Fruit fly (Drosophila melanogaster) S2 (cell line): ENCODE data around the gene CG9541.
A peak's percentile ranks its signal among the peaks of the same experiment; 100 is the strongest.

Experiments used
- CG8478 ChIP-seq: fragments of >200 bp; optimal IDR thresholded peaks from 2 replicates; lab custom pipeline; 2018
- CTCF ChIP-seq, 2 experiments: fragments of >200 bp; optimal IDR thresholded peaks; 2 replicates each; lab custom pipeline; 2018

CG9541 gene

dm6 chr2L:8975328-8975727 is at the start of gene CG9541:
Gene CG9541, minus strand, starts transcription at chr2L:8975428.
- TF ChIP-seq CTCF (optimal IDR thresholded peaks at IDR 0.05; lab: Kevin White, UChicago) (no peak), CG8478 (no peak)

- no peak for TF ChIP-seq CTCF (optimal IDR thresholded peaks at IDR 0.05; lab: Kevin White, UChicago)
- no peak for TF ChIP-seq CG8478
Measured at dm6 chr2L:9019438-9019837, 44.2 kb upstream of the CG9541 start.

dm6 chr2L:9013968-9014367 is 38.7 kb upstream of the CG9541 start, which contains the start of gene Rcd-1r:
Gene Rcd-1r, minus strand, starts transcription at chr2L:9014068.
- TF ChIP-seq CTCF (optimal IDR thresholded peaks at IDR 0.05; lab: Kevin White, UChicago): no peak
- TF ChIP-seq CG8478: no peak

- no peak for TF ChIP-seq CTCF (optimal IDR thresholded peaks at IDR 0.05; lab: Kevin White, UChicago)
- no peak for TF ChIP-seq CG8478
Measured at dm6 chr2L:9011543-9012238, 36.5 kb upstream of the CG9541 start, which contains the start of gene CG13102. Gene CG13102, plus strand, starts transcription at chr2L:9012188.

dm6 chr2L:9010267-9010666 is 35.0 kb upstream of the CG9541 start, which contains the start of gene CG9568:
Gene CG9568, plus strand, starts transcription at chr2L:9010583.
- no peak for TF ChIP-seq CG8478
- no peak for TF ChIP-seq CTCF (optimal IDR thresholded peaks at IDR 0.05; lab: Kevin White, UChicago)

dm6 chr2L:8998237-8998636 is 23.0 kb upstream of the CG9541 start, which contains the start of gene Try29F:
Gene Try29F, plus strand, starts transcription at chr2L:8998537.
- no peak for TF ChIP-seq CG8478
- TF ChIP-seq CTCF (optimal IDR thresholded peaks at IDR 0.05; lab: Kevin White, UChicago): no peak

dm6 chr2L:8997285-8997684 is 22.1 kb upstream of the CG9541 start, which contains the start of the genes alien and CG18661:
Gene alien, minus strand, starts transcription at chr2L:8997379.
Gene CG18661, plus strand, starts transcription at chr2L:8997605.
- no peak for TF ChIP-seq CG8478
- peak; percentile 16 to 48 for TF ChIP-seq CTCF (optimal IDR thresholded peaks at IDR 0.05; lab: Kevin White, UChicago)

- no peak for TF ChIP-seq CTCF (optimal IDR thresholded peaks at IDR 0.05; lab: Kevin White, UChicago)
- no peak for TF ChIP-seq CG8478
Measured at dm6 chr2L:8993650-8994441, 18.6 kb upstream of the CG9541 start, which contains the start of gene CG17906. Gene CG17906, plus strand, starts transcription at chr2L:8994391.

dm6 chr2L:8991583-8991982 is 16.4 kb upstream of the CG9541 start, which contains the start of gene CG9555:
Gene CG9555, plus strand, starts transcription at chr2L:8991735.
- TF ChIP-seq CTCF (optimal IDR thresholded peaks at IDR 0.05; lab: Kevin White, UChicago) (no peak), CG8478 (no peak)

dm6 chr2L:8989037-8989591 is 13.9 kb upstream of the CG9541 start, which contains the start of gene rost:
Gene rost, minus strand, starts transcription at chr2L:8989539.
- TF ChIP-seq CTCF (optimal IDR thresholded peaks at IDR 0.05; lab: Kevin White, UChicago) (no peak), CG8478 (no peak)

dm6 chr2L:8987251-8987937 is 12.2 kb upstream of the CG9541 start:
- TF ChIP-seq CTCF (optimal IDR thresholded peaks at IDR 0.05; lab: Kevin White, UChicago) (no peak), CG8478 (no peak)

dm6 chr2L:8984614-8985318 is 9.5 kb upstream of the CG9541 start, which contains the start of gene CG13101:
Gene CG13101, minus strand, starts transcription at chr2L:8984872.
- TF ChIP-seq CG8478: no peak
- no peak for TF ChIP-seq CTCF (optimal IDR thresholded peaks at IDR 0.05; lab: Kevin White, UChicago)

dm6 chr2L:8982584-8983302 is 7.5 kb upstream of the CG9541 start:
- no peak for TF ChIP-seq CG8478
- TF ChIP-seq CTCF (optimal IDR thresholded peaks at IDR 0.05; lab: Kevin White, UChicago): no peak
